Worm (Caenorhabditis elegans): ENCODE data around the gene sft-1.

DNA sequence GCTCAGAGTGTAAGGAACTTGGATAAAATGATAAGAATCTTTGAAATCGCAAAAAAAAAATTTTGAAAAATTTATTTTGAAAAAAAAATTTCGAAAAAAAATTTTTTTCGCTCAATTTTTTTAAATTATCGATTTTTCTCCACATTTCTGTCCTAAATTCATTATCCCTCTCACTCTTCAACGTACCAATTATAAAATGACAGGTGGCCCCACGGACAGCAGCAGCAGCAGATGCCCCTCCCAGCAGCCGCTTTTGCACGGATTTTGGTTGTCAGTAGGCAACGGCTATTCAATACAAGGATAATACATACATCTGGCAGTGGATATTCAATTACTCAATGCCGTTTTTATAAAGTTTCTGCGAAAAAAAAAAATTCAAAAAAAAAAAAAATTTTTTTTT lies at the start of gene sft-1:
- TF ChIP-seq ama-1 (optimal IDR thresholded peaks at IDR 0.05), result no peak
- no peak for TF ChIP-seq hnd-1 (tag; optimal IDR thresholded peaks at IDR 0.05)
- TF ChIP-seq ets-7 (tag; optimal IDR thresholded peaks at IDR 0.05), result no peak
- no peak for TF ChIP-seq tbx-11 (GFP tag; IDR thresholded peaks at IDR 0.05)
- no peak for TF ChIP-seq tra-4 (tag; optimal IDR thresholded peaks at IDR 0.05)
- no peak for TF ChIP-seq ceh-13 (GFP tag; optimal IDR thresholded peaks at IDR 0.05)

Data from whole organism, early embryonic.